Worm (Caenorhabditis elegans) whole organism, L1 larva: ENCODE data around the gene dhs-31.

Source experiments
- C16A3.4 ChIP-seq: fragments of 150-350 bp; optimal IDR thresholded peaks from 2 replicates; lab custom pipeline; 2014; ENCODE audit warnings: missing biosample characterization, missing genetic modification characterization
- F16B12.6 ChIP-seq: fragments of 150-350 bp; optimal IDR thresholded peaks from 2 replicates; lab custom pipeline; 2014; ENCODE audit warnings: missing biosample characterization, missing genetic modification characterization
- aha-1 ChIP-seq: fragments of 150-350 bp; optimal IDR thresholded peaks from 2 replicates; lab custom pipeline; 2014; ENCODE audit warnings: missing biosample characterization, missing genetic modification characterization
- ama-1 ChIP-seq: fragments of 150-350 bp; optimal IDR thresholded peaks from 2 replicates; lab custom pipeline; 2014
- ces-1 ChIP-seq: fragments of 150-350 bp; optimal IDR thresholded peaks from 2 replicates; lab custom pipeline; 2014; ENCODE audit warnings: missing biosample characterization, missing genetic modification reagents, missing genetic modification characterization
- dsc-1 ChIP-seq: sonication (generic microtip); optimal IDR thresholded peaks from 2 replicates; lab custom pipeline; 2016; ENCODE audit warnings: mild to moderate bottlenecking, missing genetic modification characterization, missing compliant biosample characterization
- elt-2 ChIP-seq: sonication (generic microtip); optimal IDR thresholded peaks from 2 replicates; lab custom pipeline; 2016; ENCODE audit warnings: missing genetic modification characterization, mild to moderate bottlenecking, inconsistent platforms, missing compliant biosample characterization, missing genetic modification reagents
- irx-1 ChIP-seq: sonication (generic microtip); optimal IDR thresholded peaks from 2 replicates; lab custom pipeline; 2016; ENCODE audit warnings: missing genetic modification characterization, missing compliant biosample characterization
- lin-15B ChIP-seq: fragments of 150-350 bp; sonication (generic microtip); optimal IDR thresholded peaks from 3 replicates; lab custom pipeline; 2014; ENCODE audit warnings: missing biosample characterization, missing genetic modification characterization
- lir-3 ChIP-seq: sonication (generic microtip); optimal IDR thresholded peaks from 2 replicates; lab custom pipeline; 2016; ENCODE audit warnings: mild to moderate bottlenecking, missing genetic modification characterization, moderate library complexity, missing compliant biosample characterization; ENCODE audit not compliant: poor library complexity
- mdl-1 ChIP-seq, 2 experiments: fragments of 150-350 bp; optimal IDR thresholded peaks; 2 replicates each; lab custom pipeline; 2014 to 2017; ENCODE audit warnings: missing biosample characterization in 2 of 2, missing genetic modification characterization in 2 of 2, inconsistent platforms in 1 of 2
- tlp-1 ChIP-seq: fragments of 150-350 bp; optimal IDR thresholded peaks from 2 replicates; lab custom pipeline; 2014; ENCODE audit warnings: missing biosample characterization, missing genetic modification characterization
- unc-86 ChIP-seq: sonication (generic microtip); optimal IDR thresholded peaks from 2 replicates; lab custom pipeline; 2016; ENCODE audit warnings: missing genetic modification characterization, missing compliant biosample characterization

DNA sequence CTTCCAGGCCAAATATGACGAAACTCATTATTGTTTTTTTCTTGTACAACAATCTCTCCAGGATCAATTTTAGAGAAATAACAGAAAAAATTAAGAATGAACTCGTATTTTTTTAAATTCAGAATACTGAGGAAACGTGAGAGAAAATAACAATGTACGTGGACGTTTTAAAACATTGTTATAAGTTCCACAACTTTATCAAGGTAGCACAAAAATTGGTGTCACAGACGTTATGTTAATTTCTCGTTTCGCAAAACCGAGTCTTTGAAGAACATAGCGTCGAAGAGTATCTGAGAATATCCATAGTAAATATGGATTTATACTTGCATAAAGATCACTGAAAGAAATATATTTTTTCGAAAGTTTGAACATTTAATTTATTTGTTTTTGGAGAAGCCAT lies 10.4 kb upstream of the dhs-31 start, which contains the start of gene T04B2.8:
- TF ChIP-seq C16A3.4 (tag; lab: Kevin White, UChicago) = no peak
- no peak for TF ChIP-seq irx-1 (tag; lab: Kevin White, UChicago)
- TF ChIP-seq aha-1 (tag; lab: Kevin White, UChicago) = no peak
- no peak for TF ChIP-seq lin-15B (tag; lab: Kevin White, UChicago)
- TF ChIP-seq elt-2 (tag; lab: Kevin White, UChicago) = no peak
- no peak for TF ChIP-seq dsc-1 (tag; lab: Kevin White, UChicago)
- no peak for TF ChIP-seq tlp-1 (tag; lab: Kevin White, UChicago)
- no peak for TF ChIP-seq ces-1
- TF ChIP-seq F16B12.6 (tag; lab: Kevin White, UChicago) = no peak
- no peak for TF ChIP-seq unc-86 (tag; lab: Kevin White, UChicago)
- TF ChIP-seq ama-1 (lab: Kevin White, UChicago) = no peak
- no peak for TF ChIP-seq lir-3 (tag; lab: Kevin White, UChicago)
- no peak for TF ChIP-seq mdl-1 (tag; optimal IDR thresholded peaks at IDR 0.05; lab: Kevin White, UChicago)
